Worm (Caenorhabditis elegans) whole organism, L3 larva: ENCODE measurements around the gene tba-7.

Experiments
- R02D3.7 ChIP-seq: fragments of 150-350 bp; optimal IDR thresholded peaks from 2 replicates; lab custom pipeline; 2014; ENCODE audit warnings: missing biosample characterization, missing genetic modification characterization
- egl-27 ChIP-seq: sonication (generic microtip); optimal IDR thresholded peaks from 4 replicates; lab custom pipeline; 2017; ENCODE audit warnings: missing biosample characterization, missing genetic modification reagents, missing genetic modification characterization
- egl-5 ChIP-seq: fragments of 150-350 bp; optimal IDR thresholded peaks from 2 replicates; lab custom pipeline; 2017; ENCODE audit warnings: missing biosample characterization, missing genetic modification reagents, missing genetic modification characterization, inconsistent platforms
- fos-1 ChIP-seq: fragments of 150-350 bp; optimal IDR thresholded peaks from 2 replicates; lab custom pipeline; 2014; ENCODE audit warnings: missing biosample characterization, missing genetic modification characterization
- hmg-11 ChIP-seq: sonication (generic microtip); optimal IDR thresholded peaks from 2 replicates; lab custom pipeline; 2016; ENCODE audit warnings: missing genetic modification characterization, missing compliant biosample characterization
- lin-15B ChIP-seq: fragments of 150-350 bp; optimal IDR thresholded peaks from 2 replicates; lab custom pipeline; 2014; ENCODE audit warnings: missing biosample characterization, missing genetic modification characterization
- lin-39 ChIP-seq: fragments of 150-350 bp; optimal IDR thresholded peaks from 2 replicates; lab custom pipeline; 2018; ENCODE audit warnings: missing biosample characterization, missing genetic modification reagents, missing genetic modification characterization
- mml-1 ChIP-seq: fragments of 150-350 bp; sonication (generic microtip); optimal IDR thresholded peaks from 3 replicates; lab custom pipeline; 2014; ENCODE audit warnings: missing biosample characterization, missing genetic modification characterization
- nhr-12 ChIP-seq: fragments of 150-350 bp; optimal IDR thresholded peaks from 2 replicates; lab custom pipeline; 2014; ENCODE audit warnings: missing biosample characterization, missing genetic modification characterization
- nhr-43 ChIP-seq: sonication (generic microtip); optimal IDR thresholded peaks from 2 replicates; lab custom pipeline; 2016; ENCODE audit warnings: mild to moderate bottlenecking, missing genetic modification characterization, missing compliant biosample characterization; ENCODE audit not compliant: poor library complexity, severe bottlenecking
- pqm-1 ChIP-seq: fragments of 150-350 bp; optimal IDR thresholded peaks from 2 replicates; lab custom pipeline; 2017; ENCODE audit warnings: missing biosample characterization, missing genetic modification characterization, inconsistent platforms
- sea-2 ChIP-seq: fragments of 150-350 bp; sonication (generic microtip); optimal IDR thresholded peaks from 4 replicates; lab custom pipeline; 2014; ENCODE audit warnings: missing biosample characterization, missing genetic modification reagents, missing genetic modification characterization
- skn-1 ChIP-seq: fragments of 150-350 bp; optimal IDR thresholded peaks from 2 replicates; lab custom pipeline; 2014; ENCODE audit warnings: missing biosample characterization, missing genetic modification characterization
- snpc-4 ChIP-seq: fragments of 150-350 bp; optimal IDR thresholded peaks from 2 replicates; lab custom pipeline; 2014; ENCODE audit warnings: missing biosample characterization, missing genetic modification characterization
- unc-62 ChIP-seq: fragments of 150-350 bp; sonication (generic microtip); optimal IDR thresholded peaks from 4 replicates; lab custom pipeline; 2014; ENCODE audit warnings: missing biosample characterization, missing genetic modification reagents, missing genetic modification characterization
- zag-1 ChIP-seq: fragments of 150-350 bp; optimal IDR thresholded peaks from 2 replicates; lab custom pipeline; 2014; ENCODE audit warnings: missing biosample characterization, missing genetic modification characterization
- ztf-11 ChIP-seq: fragments of 150-350 bp; optimal IDR thresholded peaks from 2 replicates; lab custom pipeline; 2014; ENCODE audit warnings: missing biosample characterization, missing genetic modification characterization
- ztf-4 ChIP-seq: fragments of 150-350 bp; optimal IDR thresholded peaks from 2 replicates; lab custom pipeline; 2014; ENCODE audit warnings: missing biosample characterization, missing genetic modification characterization

The tba-7 gene

ce11 chrIII:11332306-11332705 lies 39.3 kb downstream of the tba-7 start:
- TF ChIP-seq sea-2 (GFP tag; lab: Kevin White, UChicago) (no peak), pqm-1 (tag; lab: Kevin White, UChicago) (no peak), fos-1 (tag; lab: Kevin White, UChicago) (no peak), ztf-4 (tag; lab: Kevin White, UChicago) (no peak), egl-5 (no peak), lin-15B (tag; lab: Kevin White, UChicago) (no peak), snpc-4 (tag; lab: Kevin White, UChicago) (no peak), unc-62 (GFP tag; lab: Kevin White, UChicago) (peak; percentile 38), ztf-11 (tag; lab: Kevin White, UChicago) (no peak), nhr-12 (tag; lab: Kevin White, UChicago) (no peak), egl-27 (tag; lab: Kevin White, UChicago) (no peak), nhr-43 (no peak), mml-1 (tag; lab: Kevin White, UChicago) (no peak), R02D3.7 (tag; lab: Kevin White, UChicago) (no peak), lin-39 (peak; percentile 8), zag-1 (tag; lab: Kevin White, UChicago) (no peak)

- TF ChIP-seq skn-1: no peak
- TF ChIP-seq ztf-4 (tag; lab: Kevin White, UChicago): no peak
- no peak for TF ChIP-seq hmg-11 (tag; lab: Kevin White, UChicago)
These were observed 47.5 kb downstream of the tba-7 start for ce11 chrIII:11324093-11324492.
